Worm (Caenorhabditis elegans) whole organism, L1 larva: ENCODE data around the gene pqn-90.

Experiments used
- dpl-1 ChIP-seq, 3 experiments: fragments of 150-350 bp in 2 of 3; sonication (generic microtip) in 1 of 3; optimal IDR thresholded peaks; 2 replicates each; lab custom pipeline; 2014 to 2017; ENCODE audit warnings: missing biosample characterization in 3 of 3, missing genetic modification characterization in 3 of 3, missing genetic modification reagents in 3 of 3
- elt-3 ChIP-seq, 6 experiments: fragments of 150-350 bp in 1 of 6; sonication (generic microtip); optimal IDR thresholded peaks; 2 replicates each; lab custom pipeline; 2017 to 2018; ENCODE audit warnings: missing biosample characterization in 6 of 6, missing genetic modification characterization in 6 of 6, inconsistent platforms in 1 of 6
- mdl-1 ChIP-seq, 2 experiments: fragments of 150-350 bp; optimal IDR thresholded peaks; 2 replicates each; lab custom pipeline; 2014 to 2017; ENCODE audit warnings: missing biosample characterization in 2 of 2, missing genetic modification characterization in 2 of 2, inconsistent platforms in 1 of 2
- nhr-11 ChIP-seq: fragments of 150-350 bp; optimal IDR thresholded peaks from 2 replicates; lab custom pipeline; 2014; ENCODE audit warnings: missing biosample characterization, missing genetic modification characterization
- snpc-4 ChIP-seq: fragments of 150-350 bp; optimal IDR thresholded peaks from 2 replicates; lab custom pipeline; 2014; ENCODE audit warnings: missing biosample characterization, missing genetic modification characterization
- unc-62 ChIP-seq: fragments of 150-350 bp; optimal IDR thresholded peaks from 2 replicates; lab custom pipeline; 2014; ENCODE audit warnings: missing biosample characterization, missing genetic modification reagents, missing genetic modification characterization

DNA sequence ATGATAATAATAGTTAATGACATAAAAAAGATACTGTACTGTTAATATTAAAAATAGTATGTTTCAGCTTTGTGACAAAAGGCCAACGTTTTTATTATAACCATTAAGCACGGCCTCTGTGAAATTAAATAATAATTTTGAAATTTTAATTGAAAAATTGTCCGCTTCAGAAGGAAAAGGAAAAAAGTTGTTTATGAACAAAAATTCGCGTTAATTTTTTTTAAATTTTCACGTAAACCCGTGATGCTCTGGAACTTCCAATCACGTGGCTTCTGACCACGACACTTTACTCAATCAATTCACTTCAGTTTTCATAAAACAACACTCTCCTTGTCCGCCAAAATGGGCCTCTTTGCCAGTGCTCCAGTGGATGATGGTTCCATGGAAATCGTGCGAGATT lies 30.2 kb upstream of the pqn-90 start, which contains the start of gene Y73F8A.15:
- TF ChIP-seq nhr-11: no peak
- TF ChIP-seq unc-62 (GFP tag; lab: Kevin White, UChicago): no peak
- no peak for TF ChIP-seq snpc-4 (tag; lab: Kevin White, UChicago)
- TF ChIP-seq elt-3 (tag; optimal IDR thresholded peaks at IDR 0.05; lab: Kevin White, UChicago): no peak
- no peak for TF ChIP-seq dpl-1 (GFP tag; optimal IDR thresholded peaks at IDR 0.05; lab: Kevin White, UChicago)
- TF ChIP-seq mdl-1 (tag; optimal IDR thresholded peaks at IDR 0.05; lab: Kevin White, UChicago): no peak
